Fruit fly (Drosophila melanogaster) whole organism, adult: ENCODE measurements around the gene Bro.

Experiments used
- CG11617 ChIP-seq: fragments of 200-800 bp; sonication (Bioruptor generic); optimal IDR thresholded peaks from 2 replicates; lab custom pipeline; 2017; ENCODE audit warnings: mild to moderate bottlenecking, missing biosample characterization, missing genetic modification reagents, missing genetic modification characterization
- CG12768 ChIP-seq: fragments of 200-800 bp; sonication (Bioruptor generic); optimal IDR thresholded peaks from 2 replicates; lab custom pipeline; 2017; ENCODE audit warnings: missing biosample characterization, missing genetic modification characterization, mild to moderate bottlenecking, moderate library complexity, missing genetic modification reagents
- CG14711 ChIP-seq: fragments of 200-800 bp; sonication (Bioruptor generic); optimal IDR thresholded peaks from 2 replicates; lab custom pipeline; 2018; ENCODE audit warnings: missing biosample characterization, mild to moderate bottlenecking, missing genetic modification characterization, moderate library complexity
- CG1620 ChIP-seq: fragments of 200-800 bp; sonication (Bioruptor generic); optimal IDR thresholded peaks from 2 replicates; lab custom pipeline; 2016; ENCODE audit warnings: missing biosample characterization, missing genetic modification characterization
- CG33017 ChIP-seq: fragments of 200-800 bp; sonication (Bioruptor generic); optimal IDR thresholded peaks from 2 replicates; lab custom pipeline; 2018; ENCODE audit warnings: missing biosample characterization, mild to moderate bottlenecking, missing genetic modification characterization, moderate library complexity
- CG5204 ChIP-seq: fragments of 200-800 bp; sonication (Bioruptor generic); optimal IDR thresholded peaks from 2 replicates; lab custom pipeline; 2016; ENCODE audit warnings: missing biosample characterization, missing genetic modification characterization
- CG7045 ChIP-seq: fragments of 200-800 bp; sonication (Bioruptor generic); optimal IDR thresholded peaks from 2 replicates; lab custom pipeline; 2017; ENCODE audit warnings: missing biosample characterization, mild to moderate bottlenecking, missing genetic modification characterization
- CG7101 ChIP-seq: fragments of 200-800 bp; sonication (Bioruptor generic); optimal IDR thresholded peaks from 2 replicates; lab custom pipeline; 2018; ENCODE audit warnings: missing biosample characterization, mild to moderate bottlenecking, missing genetic modification characterization, moderate library complexity
- Clk ChIP-seq: fragments of 200-800 bp; sonication (Bioruptor generic); optimal IDR thresholded peaks from 2 replicates; lab custom pipeline; 2017; ENCODE audit warnings: missing biosample characterization, missing genetic modification characterization
- Crg-1 ChIP-seq: fragments of 200-800 bp; sonication (Bioruptor generic); optimal IDR thresholded peaks from 2 replicates; lab custom pipeline; 2016; ENCODE audit warnings: missing biosample characterization, missing genetic modification characterization
- Hr96 ChIP-seq: fragments of 200-800 bp; sonication (Bioruptor generic); optimal IDR thresholded peaks from 2 replicates; lab custom pipeline; 2016; ENCODE audit warnings: missing biosample characterization, missing genetic modification characterization
- Mnt ChIP-seq: fragments of 200-800 bp; sonication (Bioruptor generic); optimal IDR thresholded peaks from 2 replicates; lab custom pipeline; 2016; ENCODE audit warnings: missing biosample characterization, mild to moderate bottlenecking, missing genetic modification characterization
- bab1 ChIP-seq: fragments of 200-800 bp; sonication (Bioruptor generic); optimal IDR thresholded peaks from 3 replicates; lab custom pipeline; 2019; ENCODE audit warnings: missing biosample characterization, mild to moderate bottlenecking, missing genetic modification characterization, moderate library complexity
- cic ChIP-seq: fragments of 200-800 bp; sonication (Bioruptor generic); optimal IDR thresholded peaks from 2 replicates; lab custom pipeline; 2017; ENCODE audit warnings: missing biosample characterization, mild to moderate bottlenecking, missing genetic modification characterization, moderate library complexity
- cnc ChIP-seq, 2 experiments: fragments of >200 bp; optimal IDR thresholded peaks; 2 replicates each; lab custom pipeline; 2017
- kay ChIP-seq: fragments of 200-800 bp; sonication (Bioruptor generic); peaks from one replicate; lab custom pipeline; 2016; ENCODE audit warnings: missing biosample characterization, missing genetic modification characterization, borderline replicate concordance
- ovo ChIP-seq: fragments of 200-800 bp; sonication (Bioruptor generic); optimal IDR thresholded peaks from 2 replicates; lab custom pipeline; 2016; ENCODE audit warnings: missing biosample characterization, missing genetic modification characterization
- pad ChIP-seq: fragments of 200-800 bp; sonication (Bioruptor generic); optimal IDR thresholded peaks from 3 replicates; lab custom pipeline; 2017; ENCODE audit warnings: missing biosample characterization, missing genetic modification characterization, mild to moderate bottlenecking, moderate library complexity, missing genetic modification reagents
- tj ChIP-seq: fragments of 200-800 bp; sonication (Bioruptor generic); optimal IDR thresholded peaks from 3 replicates; lab custom pipeline; 2017; ENCODE audit warnings: missing biosample characterization, mild to moderate bottlenecking, missing genetic modification characterization, moderate library complexity
- toe ChIP-seq: fragments of 200-800 bp; sonication (Bioruptor generic); optimal IDR thresholded peaks from 2 replicates; lab custom pipeline; 2016; ENCODE audit warnings: missing biosample characterization, missing genetic modification characterization

Gene Bro

dm6 chr3L:1647276-1647919, at the start of gene Bro, which contains the start of gene CG17249:
Bro (plus strand) TSS chr3L:1647869.
CG17249 (minus strand) TSS chr3L:1647464.
- TF ChIP-seq Crg-1 (GFP tag; lab: Kevin White, UChicago) = peak; percentile 69
- peak; percentile 26 for TF ChIP-seq toe (GFP tag; lab: Kevin White, UChicago)
- TF ChIP-seq bab1 (GFP tag; lab: Kevin White, UChicago) = peak; percentile 32
- TF ChIP-seq cic (GFP tag; lab: Kevin White, UChicago) = peak; percentile 19
- peak; percentile 34 for TF ChIP-seq ovo
- peak; percentile 99 for TF ChIP-seq CG14711
- no peak for TF ChIP-seq CG33017 (tag; lab: Kevin White, UChicago)
- TF ChIP-seq kay (GFP tag; lab: Kevin White, UChicago) = no peak
- TF ChIP-seq CG12768 (GFP tag; lab: Kevin White, UChicago) = no peak
- TF ChIP-seq CG1620 (GFP tag; lab: Kevin White, UChicago) = peak; percentile 76
- no peak for TF ChIP-seq Hr96 (GFP tag; lab: Kevin White, UChicago)
- TF ChIP-seq CG11617 (GFP tag; lab: Kevin White, UChicago) = no peak
- TF ChIP-seq Clk (GFP tag; lab: Kevin White, UChicago) = peak; percentile 3
- no peak for TF ChIP-seq cnc (optimal IDR thresholded peaks at IDR 0.05; lab: Kevin White, UChicago)
- TF ChIP-seq pad = peak; percentile 38
- TF ChIP-seq CG7045 (GFP tag; lab: Kevin White, UChicago) = no peak
- peak; percentile 57 for TF ChIP-seq CG7101 (tag; lab: Kevin White, UChicago)
- peak; percentile 28 for TF ChIP-seq Mnt (GFP tag; lab: Kevin White, UChicago)
- no peak for TF ChIP-seq tj (GFP tag; lab: Kevin White, UChicago)
- TF ChIP-seq CG5204 (GFP tag; lab: Kevin White, UChicago) = no peak

- TF ChIP-seq tj (GFP tag; lab: Kevin White, UChicago) (peak; percentile 80), cic (GFP tag; lab: Kevin White, UChicago) (peak; percentile 86), pad (peak; percentile 19), CG12768 (GFP tag; lab: Kevin White, UChicago) (peak; percentile 20), CG11617 (GFP tag; lab: Kevin White, UChicago) (no peak), CG7045 (GFP tag; lab: Kevin White, UChicago) (no peak), kay (GFP tag; lab: Kevin White, UChicago) (no peak), Hr96 (GFP tag; lab: Kevin White, UChicago) (no peak), Crg-1 (GFP tag; lab: Kevin White, UChicago) (no peak), ovo (peak; percentile 22), CG5204 (GFP tag; lab: Kevin White, UChicago) (no peak), cnc (optimal IDR thresholded peaks at IDR 0.05; lab: Kevin White, UChicago) (no peak), Mnt (GFP tag; lab: Kevin White, UChicago) (peak; percentile 45), CG14711 (no peak), CG33017 (tag; lab: Kevin White, UChicago) (no peak), CG7101 (tag; lab: Kevin White, UChicago) (peak; percentile 10), Clk (GFP tag; lab: Kevin White, UChicago) (no peak), toe (GFP tag; lab: Kevin White, UChicago) (no peak), CG1620 (GFP tag; lab: Kevin White, UChicago) (no peak), bab1 (GFP tag; lab: Kevin White, UChicago) (peak; percentile 51)
These were observed 45.4 kb upstream of the Bro start, which contains the start of gene CG12104 for dm6 chr3L:1602064-1602832. CG12104 (minus strand) TSS chr3L:1602674.

dm6 chr3L:1602833-1603128, 44.9 kb upstream of the Bro start, which contains the start of the genes CG18170 and CG33791:
CG18170 (plus strand) TSS chr3L:1602954.
CG33791 (plus strand) TSS chr3L:1602954.
- TF ChIP-seq CG14711 = no peak
- TF ChIP-seq kay (GFP tag; lab: Kevin White, UChicago) = no peak
- no peak for TF ChIP-seq Crg-1 (GFP tag; lab: Kevin White, UChicago)
- no peak for TF ChIP-seq bab1 (GFP tag; lab: Kevin White, UChicago)
- TF ChIP-seq cic (GFP tag; lab: Kevin White, UChicago) = no peak
- no peak for TF ChIP-seq ovo
- no peak for TF ChIP-seq toe (GFP tag; lab: Kevin White, UChicago)
- TF ChIP-seq pad = no peak
- TF ChIP-seq CG33017 (tag; lab: Kevin White, UChicago) = no peak
- TF ChIP-seq CG7101 (tag; lab: Kevin White, UChicago) = no peak
- TF ChIP-seq CG1620 (GFP tag; lab: Kevin White, UChicago) = no peak

- no peak for TF ChIP-seq pad
- no peak for TF ChIP-seq bab1 (GFP tag; lab: Kevin White, UChicago)
- no peak for TF ChIP-seq ovo
- TF ChIP-seq toe (GFP tag; lab: Kevin White, UChicago) = no peak
- no peak for TF ChIP-seq CG33017 (tag; lab: Kevin White, UChicago)
- TF ChIP-seq CG14711 = no peak
- no peak for TF ChIP-seq Mnt (GFP tag; lab: Kevin White, UChicago)
These were observed 38.1 kb upstream of the Bro start for dm6 chr3L:1609611-1610010.

dm6 chr3L:1614465-1615084, 33.1 kb upstream of the Bro start:
- TF ChIP-seq bab1 (GFP tag; lab: Kevin White, UChicago) (no peak), CG7045 (GFP tag; lab: Kevin White, UChicago) (no peak), CG11617 (GFP tag; lab: Kevin White, UChicago) (no peak), cnc (optimal IDR thresholded peaks at IDR 0.05; lab: Kevin White, UChicago) (no peak), CG14711 (no peak), CG33017 (tag; lab: Kevin White, UChicago) (no peak), tj (GFP tag; lab: Kevin White, UChicago) (no peak), kay (GFP tag; lab: Kevin White, UChicago) (no peak), CG7101 (tag; lab: Kevin White, UChicago) (no peak), Hr96 (GFP tag; lab: Kevin White, UChicago) (no peak), cic (GFP tag; lab: Kevin White, UChicago) (no peak), CG5204 (GFP tag; lab: Kevin White, UChicago) (no peak), toe (GFP tag; lab: Kevin White, UChicago) (no peak)
